Worm (Caenorhabditis elegans) whole organism, L4/young adult: Measurements from ENCODE around the gene C02B8.6.

Source experiments
- W03F9.2 ChIP-seq: fragments of 150-350 bp; optimal IDR thresholded peaks from 2 replicates; lab custom pipeline; 2014; ENCODE audit warnings: missing biosample characterization, missing genetic modification characterization
- dao-5 ChIP-seq: sonication (generic microtip); optimal IDR thresholded peaks from 2 replicates; lab custom pipeline; 2016; ENCODE audit warnings: missing genotype, missing genetic modification characterization, moderate library complexity, missing compliant biosample characterization
- him-1 ChIP-seq: sonication (generic microtip); optimal IDR thresholded peaks from 2 replicates; lab custom pipeline; 2016; ENCODE audit warnings: missing genotype, missing genetic modification reagents, missing genetic modification characterization, missing compliant biosample characterization

C02B8.6 gene

ce11 chrX:8155447-8155877 lies 19.3 kb upstream of the C02B8.6 start:
- TF ChIP-seq dao-5, result peak; percentile 30

ce11 chrX:8151409-8151808 lies 15.3 kb upstream of the C02B8.6 start:
- no peak for TF ChIP-seq him-1 (tag; lab: Kevin White, UChicago)
- TF ChIP-seq dao-5, result no peak
- no peak for TF ChIP-seq W03F9.2 (tag; lab: Kevin White, UChicago)

ce11 chrX:8150621-8151020 lies 14.5 kb upstream of the C02B8.6 start, which contains the start of gene F22F1.2:
Gene F22F1.2, minus strand, starts transcription at chrX:8150721.
- TF ChIP-seq dao-5 (no peak), W03F9.2 (tag; lab: Kevin White, UChicago) (no peak), him-1 (tag; lab: Kevin White, UChicago) (no peak)

- TF ChIP-seq W03F9.2 (tag; lab: Kevin White, UChicago) (no peak), him-1 (tag; lab: Kevin White, UChicago) (no peak), dao-5 (no peak)
These were observed 12.9 kb upstream of the C02B8.6 start for ce11 chrX:8148993-8149392.

- no peak for TF ChIP-seq him-1 (tag; lab: Kevin White, UChicago)
- no peak for TF ChIP-seq dao-5
- TF ChIP-seq W03F9.2 (tag; lab: Kevin White, UChicago), result no peak
These were observed 11.3 kb upstream of the C02B8.6 start, which contains the start of gene C02B8.1 for ce11 chrX:8147398-8147797. Gene C02B8.1, plus strand, starts transcription at chrX:8147698.

- TF ChIP-seq dao-5 (no peak), him-1 (tag; lab: Kevin White, UChicago) (no peak), W03F9.2 (tag; lab: Kevin White, UChicago) (no peak)
These were observed 3.0 kb upstream of the C02B8.6 start, which contains the start of gene C02B8.3 for ce11 chrX:8139146-8139545. Gene C02B8.3, plus strand, starts transcription at chrX:8139446.

ce11 chrX:8137779-8138178 lies 1.7 kb upstream of the C02B8.6 start, which contains the start of gene C02B8.7:
Gene C02B8.7, minus strand, starts transcription at chrX:8137879.
- no peak for TF ChIP-seq him-1 (tag; lab: Kevin White, UChicago)
- no peak for TF ChIP-seq W03F9.2 (tag; lab: Kevin White, UChicago)
- TF ChIP-seq dao-5, result no peak

- no peak for TF ChIP-seq him-1 (tag; lab: Kevin White, UChicago)
- no peak for TF ChIP-seq W03F9.2 (tag; lab: Kevin White, UChicago)
- no peak for TF ChIP-seq dao-5
These were observed 6.6 kb downstream of the C02B8.6 start, which contains the start of gene frpr-1 for ce11 chrX:8129543-8129942. Gene frpr-1, minus strand, starts transcription at chrX:8129643.

- no peak for TF ChIP-seq W03F9.2 (tag; lab: Kevin White, UChicago)
- TF ChIP-seq dao-5, result no peak
- no peak for TF ChIP-seq him-1 (tag; lab: Kevin White, UChicago)
These were observed 12.9 kb downstream of the C02B8.6 start, which contains the start of gene C02B8.12 for ce11 chrX:8123194-8123593. Gene C02B8.12, minus strand, starts transcription at chrX:8123368.

ce11 chrX:8120281-8120680 lies 15.8 kb downstream of the C02B8.6 start:
- TF ChIP-seq dao-5 (no peak), W03F9.2 (tag; lab: Kevin White, UChicago) (no peak), him-1 (tag; lab: Kevin White, UChicago) (no peak)

ce11 chrX:8117827-8118317 lies 18.3 kb downstream of the C02B8.6 start:
- TF ChIP-seq W03F9.2 (tag; lab: Kevin White, UChicago) (no peak), him-1 (tag; lab: Kevin White, UChicago) (no peak), dao-5 (no peak)

- TF ChIP-seq him-1 (tag; lab: Kevin White, UChicago), result no peak
- no peak for TF ChIP-seq dao-5
- no peak for TF ChIP-seq W03F9.2 (tag; lab: Kevin White, UChicago)
These were observed 20.0 kb downstream of the C02B8.6 start, which contains the start of gene hlh-8 for ce11 chrX:8116157-8116556. Gene hlh-8, plus strand, starts transcription at chrX:8116457.

- TF ChIP-seq W03F9.2 (tag; lab: Kevin White, UChicago), result no peak
- no peak for TF ChIP-seq him-1 (tag; lab: Kevin White, UChicago)
- TF ChIP-seq dao-5, result no peak
These were observed 25.9 kb downstream of the C02B8.6 start, which contains the start of gene K07E3.1 for ce11 chrX:8110193-8110592. Gene K07E3.1, plus strand, starts transcription at chrX:8110439.

- TF ChIP-seq him-1 (tag; lab: Kevin White, UChicago), result no peak
- TF ChIP-seq W03F9.2 (tag; lab: Kevin White, UChicago), result peak; percentile 24
These were observed 26.6 kb downstream of the C02B8.6 start for ce11 chrX:8109531-8109930.

- no peak for TF ChIP-seq him-1 (tag; lab: Kevin White, UChicago)
- no peak for TF ChIP-seq W03F9.2 (tag; lab: Kevin White, UChicago)
- TF ChIP-seq dao-5, result no peak
These were observed 28.2 kb downstream of the C02B8.6 start, which contains the start of gene K07E3.9 for ce11 chrX:8107921-8108320. Gene K07E3.9, plus strand, starts transcription at chrX:8108221.
